Worm (Caenorhabditis elegans) whole organism, L2 larva: Measurements from ENCODE around the gene F55H2.5.

Source experiments
- lsy-2 ChIP-seq, 2 experiments: fragments of 150-350 bp in 1 of 2; sonication (generic microtip) in 1 of 2; optimal IDR thresholded peaks; 2 replicates each; lab custom pipeline; 2014 to 2017; ENCODE audit warnings: missing biosample characterization in 2 of 2, missing genetic modification characterization in 2 of 2
- unc-39 ChIP-seq: fragments of 150-350 bp; optimal IDR thresholded peaks from 2 replicates; lab custom pipeline; 2014; ENCODE audit warnings: missing biosample characterization, missing genetic modification characterization
- unc-62 ChIP-seq: fragments of 150-350 bp; optimal IDR thresholded peaks from 2 replicates; lab custom pipeline; 2014; ENCODE audit warnings: missing biosample characterization, missing genetic modification reagents, missing genetic modification characterization

DNA sequence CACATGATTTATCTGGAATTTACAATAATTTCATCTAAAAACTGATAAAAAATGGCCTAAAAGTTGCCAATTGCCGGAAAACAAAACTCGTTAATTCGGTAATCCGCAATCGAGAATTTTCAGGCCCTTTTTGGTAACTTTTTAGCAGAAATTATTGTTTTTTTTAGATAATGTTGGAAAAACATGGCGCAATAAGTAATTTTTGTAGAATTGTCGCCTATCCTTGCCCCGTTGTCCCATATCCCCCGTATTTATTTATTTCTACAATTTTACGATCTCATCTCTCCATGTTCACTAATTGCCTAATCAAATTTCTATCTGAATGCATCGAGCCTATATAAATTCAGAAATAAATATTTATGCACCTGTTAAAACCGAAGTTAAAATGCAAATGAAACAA lies 1.7 kb downstream of the F55H2.5 start:
- TF ChIP-seq unc-62 (no peak), lsy-2 (tag; optimal IDR thresholded peaks at IDR 0.05; lab: Kevin White, UChicago) (no peak), unc-39 (tag; lab: Kevin White, UChicago) (no peak)
